Fruit fly (Drosophila melanogaster): ENCODE data around the gene Hr4.

DNA sequence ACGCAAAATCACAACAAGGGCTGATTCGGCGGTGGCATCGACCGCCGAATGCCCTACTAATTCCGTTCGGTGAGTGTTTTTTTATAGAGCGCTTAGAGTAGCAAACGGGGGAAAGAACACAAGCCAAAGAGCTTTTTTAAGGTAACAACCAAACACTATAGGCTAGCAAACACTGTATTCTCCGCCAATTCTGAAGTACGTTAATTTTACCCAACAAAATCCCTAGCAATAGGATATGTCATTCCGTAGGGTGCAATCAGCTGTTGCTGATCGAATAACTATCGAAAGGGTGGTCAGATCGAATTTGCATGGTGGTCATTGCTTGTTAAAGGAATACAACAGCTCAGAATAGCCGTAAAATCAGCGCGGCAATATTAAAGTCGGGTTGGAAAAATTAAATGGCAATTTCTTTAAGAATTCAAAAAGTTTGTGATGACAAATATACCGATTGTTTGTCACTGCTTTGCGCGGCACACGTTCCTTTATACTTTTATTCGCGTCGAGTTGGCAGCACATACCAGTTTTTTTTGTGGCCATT is 33.9 kb upstream of the Hr4 start, which contains the start of gene mip130:
- TF ChIP-seq h (optimal IDR thresholded peaks at IDR 0.05) (no peak), Sin3A (optimal IDR thresholded peaks at IDR 0.05) (no peak), psq (optimal IDR thresholded peaks at IDR 0.05) (no peak), ttk (optimal IDR thresholded peaks at IDR 0.05) (no peak)

Data from Kc167 (cell line).